Worm (Caenorhabditis elegans): ENCODE measurements around the gene meg-2.
A peak's percentile ranks its signal among the peaks of the same experiment; 100 is the strongest.

The meg-2 gene

DNA sequence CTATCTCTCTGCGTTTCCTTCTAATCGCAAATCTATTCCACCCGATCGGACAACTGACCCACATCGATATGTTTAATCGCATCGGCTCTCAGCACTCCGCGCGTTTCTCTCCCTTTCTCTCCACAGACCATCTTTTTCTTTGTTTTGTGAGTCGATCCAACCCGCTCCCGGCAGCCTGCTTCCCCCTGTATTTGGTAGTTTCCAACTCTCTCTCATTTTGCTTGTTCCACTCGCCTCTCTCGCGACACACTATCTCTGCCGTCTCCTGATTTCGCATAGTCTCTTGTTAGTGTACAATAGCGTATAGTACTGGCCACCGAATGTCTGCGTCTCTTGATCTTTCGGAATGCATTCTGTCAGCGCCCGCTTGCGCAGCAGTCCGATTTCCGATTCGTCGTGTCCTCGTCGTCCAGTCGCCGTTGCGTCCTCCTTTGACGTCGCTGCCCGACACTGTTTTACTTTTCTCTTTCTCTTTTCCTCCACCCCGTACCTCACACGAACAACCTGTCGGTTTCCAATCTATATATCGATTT lies 24.8 kb upstream of the meg-2 start (continued):
- TF ChIP-seq ref-2 (tag; optimal IDR thresholded peaks at IDR 0.05) (peak; percentile 70), fkh-10 (GFP tag; optimal IDR thresholded peaks at IDR 0.05) (no peak), dmd-4 (tag; optimal IDR thresholded peaks at IDR 0.05; ENCODE audit: borderline replicate concordance) (no peak), ceh-2 (tag; optimal IDR thresholded peaks at IDR 0.05) (peak; percentile 40), Y22D7AL.16 (tag; optimal IDR thresholded peaks at IDR 0.05) (no peak), sox-4 (tag; optimal IDR thresholded peaks at IDR 0.05) (no peak), odd-2 (tag; optimal IDR thresholded peaks at IDR 0.05) (no peak), tbx-7 (tag; optimal IDR thresholded peaks at IDR 0.05) (no peak), ceh-45 (GFP tag; IDR thresholded peaks at IDR 0.05) (no peak), unc-3 (GFP tag; conservative IDR thresholded peaks at IDR 0.05) (no peak), unc-3 (tag; optimal IDR thresholded peaks at IDR 0.05) (no peak), gmeb-2 (tag; optimal IDR thresholded peaks at IDR 0.05) (no peak), sox-2 (GFP tag; IDR thresholded peaks at IDR 0.05) (peak; percentile 28), dve-1 (tag; optimal IDR thresholded peaks at IDR 0.05) (no peak), ets-4 (tag; optimal IDR thresholded peaks at IDR 0.05) (no peak), rnt-1 (tag; optimal IDR thresholded peaks at IDR 0.05) (peak; percentile 3), ceh-30 (tag; optimal IDR thresholded peaks at IDR 0.05) (no peak), pha-4 (tag; optimal IDR thresholded peaks at IDR 0.05) (no peak), unc-42 (tag; optimal IDR thresholded peaks at IDR 0.05) (no peak), unc-86 (tag; optimal IDR thresholded peaks at IDR 0.05) (no peak), pros-1 (tag; optimal IDR thresholded peaks at IDR 0.05) (no peak), ama-1 (optimal IDR thresholded peaks at IDR 0.05) (no peak), T23F11.4 (GFP tag; optimal IDR thresholded peaks at IDR 0.05) (peak; percentile 4), elt-4 (tag; optimal IDR thresholded peaks at IDR 0.05) (no peak)

DNA sequence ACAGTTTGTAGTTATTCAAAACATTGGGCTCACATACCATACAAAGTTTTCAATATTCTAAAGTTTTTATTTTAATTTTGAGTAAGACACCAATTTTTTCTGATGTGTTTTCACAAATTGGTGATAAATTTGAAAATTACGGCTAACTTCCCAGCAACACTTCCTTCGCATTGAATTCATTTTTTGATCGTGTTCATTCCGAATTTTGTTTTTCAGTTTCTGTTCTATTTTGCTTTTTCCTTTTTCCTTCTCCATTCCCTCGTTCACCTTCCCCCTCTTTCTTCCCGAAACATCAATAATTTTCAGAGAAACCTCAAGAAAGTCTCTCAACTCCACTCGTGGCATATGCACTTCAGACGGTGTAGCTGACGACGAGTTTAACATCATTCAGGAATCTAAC lies 22.9 kb upstream of the meg-2 start, which contains the start of gene alg-1:
Gene alg-1 (plus strand): TSS at position 301 of the 400 bp plus-strand sequence.
- TF ChIP-seq madf-2 (tag; optimal IDR thresholded peaks at IDR 0.05) (no peak), npax-4 (tag; optimal IDR thresholded peaks at IDR 0.05) (no peak), lin-11 (tag; optimal IDR thresholded peaks at IDR 0.05) (no peak), T23F11.4 (GFP tag; optimal IDR thresholded peaks at IDR 0.05) (no peak), pat-9 (tag; optimal IDR thresholded peaks at IDR 0.05) (no peak), ceh-14 (tag; optimal IDR thresholded peaks at IDR 0.05) (no peak), nfya-1 (tag; optimal IDR thresholded peaks at IDR 0.05) (no peak), ref-2 (tag; optimal IDR thresholded peaks at IDR 0.05) (no peak), rnt-1 (tag; optimal IDR thresholded peaks at IDR 0.05) (no peak), pag-3 (tag; optimal IDR thresholded peaks at IDR 0.05; ENCODE audit: borderline replicate concordance) (no peak), sox-2 (GFP tag; IDR thresholded peaks at IDR 0.05) (no peak), C38D4.7 (GFP tag; optimal IDR thresholded peaks at IDR 0.05) (no peak), K02D7.2 (tag; optimal IDR thresholded peaks at IDR 0.05) (no peak), sox-4 (tag; optimal IDR thresholded peaks at IDR 0.05) (no peak), odd-2 (tag; optimal IDR thresholded peaks at IDR 0.05) (no peak), pqm-1 (tag; optimal IDR thresholded peaks at IDR 0.05) (no peak), K09A11.1 (tag; optimal IDR thresholded peaks at IDR 0.05; ENCODE audit: insufficient read depth) (no peak)

- peak; percentile 18 for TF ChIP-seq unc-55 (GFP tag; optimal IDR thresholded peaks at IDR 0.05)
- TF ChIP-seq unc-42 (tag; optimal IDR thresholded peaks at IDR 0.05), result peak; percentile 18
- TF ChIP-seq nhr-11 (tag; optimal IDR thresholded peaks at IDR 0.05), result no peak
- peak; percentile 23 for TF ChIP-seq ref-2 (tag; optimal IDR thresholded peaks at IDR 0.05)
- peak; percentile 39 for TF ChIP-seq nfya-1 (tag; optimal IDR thresholded peaks at IDR 0.05)
- no peak for TF ChIP-seq C38D4.7 (GFP tag; optimal IDR thresholded peaks at IDR 0.05)
- no peak for TF ChIP-seq ceh-14 (tag; optimal IDR thresholded peaks at IDR 0.05)
- TF ChIP-seq sdc-2 (tag; optimal IDR thresholded peaks at IDR 0.05), result peak; percentile 53
- TF ChIP-seq tbx-2 (tag; optimal IDR thresholded peaks at IDR 0.05), result peak; percentile 41
- TF ChIP-seq ceh-31 (tag; optimal IDR thresholded peaks at IDR 0.05), result peak; percentile 59
- no peak for TF ChIP-seq ama-1 (optimal IDR thresholded peaks at IDR 0.05)
- TF ChIP-seq syd-9 (tag; optimal IDR thresholded peaks at IDR 0.05), result peak; percentile 25
Measured at ce11 chrX:13948167-13948566, 22.2 kb upstream of the meg-2 start.

Measured in whole organism, late embryonic.